Worm (Caenorhabditis elegans): ENCODE results near the gene nth-1.

DNA sequence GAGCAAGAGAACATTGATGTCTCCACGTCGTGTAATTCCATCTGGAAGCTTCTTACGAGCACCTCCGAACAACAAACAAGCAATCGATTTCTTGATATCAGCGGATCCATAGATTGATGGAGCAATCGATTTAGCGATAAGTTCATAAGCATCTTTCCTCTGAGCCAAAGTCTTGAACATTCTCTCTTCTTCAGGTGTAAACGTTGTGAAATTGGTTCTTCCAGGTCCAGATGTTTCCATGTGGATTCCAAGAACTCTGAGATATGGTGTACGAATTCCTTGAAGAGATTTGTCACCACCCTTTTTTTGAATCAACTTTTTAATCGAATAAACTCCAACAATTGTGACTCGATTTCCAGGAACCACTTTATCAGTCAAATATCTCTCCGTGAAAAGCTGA is 4.1 kb downstream of the nth-1 start:
- TF ChIP-seq skn-1 (tag; optimal IDR thresholded peaks at IDR 0.05): no peak
- TF ChIP-seq snpc-4 (tag; optimal IDR thresholded peaks at IDR 0.05): no peak
- no peak for TF ChIP-seq elt-3 (tag; optimal IDR thresholded peaks at IDR 0.05)
- TF ChIP-seq pha-4 (tag; optimal IDR thresholded peaks at IDR 0.05): no peak
- TF ChIP-seq lin-39 (tag; optimal IDR thresholded peaks at IDR 0.05): no peak
